Fruit fly (Drosophila melanogaster) whole organism, embryonic: ENCODE results near the gene NKCC.

Experiments
- CG12299 ChIP-seq: fragments of 200-800 bp; sonication (Bioruptor generic); optimal IDR thresholded peaks from 2 replicates; lab custom pipeline; 2018; ENCODE audit warnings: missing biosample characterization, mild to moderate bottlenecking, missing genetic modification characterization
- CG13287 ChIP-seq: fragments of 200-800 bp; sonication (Bioruptor generic); IDR thresholded peaks from 2 replicates; pipeline ENCODE4 v1.3.6; 2022; ENCODE audit warnings: missing biosample characterization, missing genetic modification characterization; ENCODE audit not compliant: partially characterized antibody
- CG13296 ChIP-seq: fragments of 200-800 bp; sonication (Bioruptor generic); optimal IDR thresholded peaks from 3 replicates; lab custom pipeline; 2018; ENCODE audit warnings: missing biosample characterization, mild to moderate bottlenecking, missing genetic modification characterization
- CG15269 ChIP-seq: fragments of 200-800 bp; sonication (Bioruptor generic); optimal IDR thresholded peaks from 2 replicates; lab custom pipeline; 2018; ENCODE audit warnings: missing biosample characterization, mild to moderate bottlenecking, missing genetic modification characterization, moderate library complexity
- CG15479 ChIP-seq: fragments of 200-800 bp; sonication (Bioruptor generic); optimal IDR thresholded peaks from 3 replicates; lab custom pipeline; 2019; ENCODE audit warnings: missing biosample characterization, mild to moderate bottlenecking, missing genetic modification characterization, moderate library complexity
- CG15696 ChIP-seq: fragments of 200-800 bp; sonication (Bioruptor generic); optimal IDR thresholded peaks from 2 replicates; lab custom pipeline; 2019; ENCODE audit warnings: missing biosample characterization, mild to moderate bottlenecking, missing genetic modification characterization, moderate library complexity
- CG16779 ChIP-seq: fragments of 200-800 bp; sonication (Bioruptor generic); IDR thresholded peaks from 2 replicates; pipeline ENCODE4 v1.3.6; 2022; ENCODE audit warnings: missing biosample characterization, missing genetic modification characterization
- CG17912 ChIP-seq: fragments of 200-800 bp; sonication (Bioruptor generic); optimal IDR thresholded peaks from 2 replicates; lab custom pipeline; 2018; ENCODE audit warnings: missing biosample characterization, mild to moderate bottlenecking, missing genetic modification characterization
- CG3065 ChIP-seq: fragments of 200-800 bp; sonication (Bioruptor generic); optimal IDR thresholded peaks from 2 replicates; lab custom pipeline; 2016; ENCODE audit warnings: missing biosample characterization, missing genetic modification characterization
- CG32532 ChIP-seq: fragments of 200-800 bp; sonication (Bioruptor generic); IDR thresholded peaks from 2 replicates; pipeline ENCODE4 v1.3.6; 2022; ENCODE audit warnings: missing biosample characterization, missing genetic modification characterization
- CG34422 ChIP-seq: fragments of 200-800 bp; sonication (Bioruptor generic); IDR thresholded peaks from 3 replicates; pipeline ENCODE4 v1.3.6; 2022; ENCODE audit warnings: missing biosample characterization, missing genetic modification characterization
- CG3726 ChIP-seq: fragments of 200-800 bp; sonication (Bioruptor generic); IDR thresholded peaks from 3 replicates; pipeline ENCODE4, ENCODE4 v1.3.6; 2022; ENCODE audit warnings: missing biosample characterization, missing genetic modification characterization
- CG3847 ChIP-seq: fragments of 200-800 bp; sonication (Bioruptor generic); IDR thresholded peaks from 2 replicates; pipeline ENCODE4 v1.3.6; 2022; ENCODE audit warnings: missing biosample characterization, missing genetic modification characterization
- CG3995 ChIP-seq: fragments of 200-800 bp; sonication (Bioruptor generic); optimal IDR thresholded peaks from 3 replicates; lab custom pipeline; 2016; ENCODE audit warnings: missing biosample characterization, missing genetic modification characterization
- CG4730 ChIP-seq: fragments of 200-800 bp; sonication (Bioruptor generic); IDR thresholded peaks from 2 replicates; pipeline ENCODE4 v1.3.6; 2022; ENCODE audit warnings: missing biosample characterization, missing genetic modification characterization
- CG4854 ChIP-seq: fragments of 200-800 bp; sonication (Bioruptor generic); optimal IDR thresholded peaks from 2 replicates; lab custom pipeline; 2016; ENCODE audit warnings: missing biosample characterization, missing genetic modification characterization, inconsistent platforms
- CG8290 ChIP-seq, 3 experiments: fragments of 200-800 bp; sonication (Bioruptor generic); optimal IDR thresholded peaks; 2 replicates each; lab custom pipeline; 2016 to 2019; ENCODE audit warnings: missing biosample characterization in 3 of 3, missing genetic modification characterization in 3 of 3, mild to moderate bottlenecking in 2 of 3, moderate library complexity in 1 of 3
- CG8924 ChIP-seq: fragments of 200-800 bp; optimal IDR thresholded peaks from 3 replicates; lab custom pipeline; 2019; ENCODE audit warnings: missing biosample characterization, mild to moderate bottlenecking, missing genetic modification characterization, moderate library complexity
- CG8944 ChIP-seq: fragments of 200-800 bp; sonication (Bioruptor generic); optimal IDR thresholded peaks from 3 replicates; lab custom pipeline; 2016; ENCODE audit warnings: missing biosample characterization, missing genetic modification characterization
- CG9215 ChIP-seq: fragments of 200-800 bp; sonication (Bioruptor generic); IDR thresholded peaks from 2 replicates; pipeline ENCODE4 v1.3.6; 2022; ENCODE audit warnings: missing biosample characterization, missing genetic modification characterization
- CG9609 ChIP-seq: fragments of 200-800 bp; sonication (Bioruptor generic); optimal IDR thresholded peaks from 3 replicates; lab custom pipeline; 2016; ENCODE audit warnings: missing biosample characterization, missing genetic modification characterization
- CG9817 ChIP-seq: fragments of 200-800 bp; sonication (Bioruptor generic); optimal IDR thresholded peaks from 2 replicates; lab custom pipeline; 2018; ENCODE audit warnings: missing biosample characterization, mild to moderate bottlenecking, missing genetic modification characterization, moderate library complexity
- CkIIα-i1 ChIP-seq: fragments of 200-800 bp; sonication (Bioruptor generic); IDR thresholded peaks from 2 replicates; pipeline ENCODE4 v1.3.6; 2022; ENCODE audit warnings: missing biosample characterization, missing genetic modification characterization
- D19B ChIP-seq: fragments of 200-800 bp; sonication (Bioruptor generic); optimal IDR thresholded peaks from 2 replicates; lab custom pipeline; 2017; ENCODE audit warnings: missing biosample characterization, mild to moderate bottlenecking, missing genetic modification characterization
- Dip2 ChIP-seq: fragments of 200-800 bp; sonication (Bioruptor generic); IDR thresholded peaks from 2 replicates; pipeline ENCODE4 v1.3.6; 2022; ENCODE audit warnings: missing biosample characterization, missing genetic modification characterization
- Doc3 ChIP-seq: fragments of 200-800 bp; sonication (Bioruptor generic); IDR thresholded peaks from 3 replicates; pipeline ENCODE4 v1.3.6; 2022; ENCODE audit warnings: missing biosample characterization, missing genetic modification characterization; ENCODE audit not compliant: partially characterized antibody
- Eip74EF ChIP-seq, 2 experiments: fragments of 200-800 bp in 1 of 2; fragments of >200 bp in 1 of 2; sonication (Bioruptor generic) in 1 of 2; optimal IDR thresholded peaks; 2 replicates each; lab custom pipeline; 2017 to 2019; ENCODE audit warnings: missing biosample characterization in 2 of 2, missing genetic modification characterization in 2 of 2, mild to moderate bottlenecking in 1 of 2, moderate library complexity in 1 of 2
- Elba2 ChIP-seq: fragments of 200-800 bp; sonication (Bioruptor generic); optimal IDR thresholded peaks from 3 replicates; lab custom pipeline; 2016; ENCODE audit warnings: missing biosample characterization, missing genetic modification characterization
- HLH4C ChIP-seq: fragments of 200-800 bp; sonication (Bioruptor generic); IDR thresholded peaks from 3 replicates; pipeline ENCODE4 v1.3.6; 2022; ENCODE audit warnings: missing biosample characterization, missing genetic modification characterization; ENCODE audit not compliant: partially characterized antibody
- Hand ChIP-seq: fragments of 200-800 bp; sonication (Bioruptor generic); optimal IDR thresholded peaks from 2 replicates; lab custom pipeline; 2017; ENCODE audit warnings: mild to moderate bottlenecking, missing biosample characterization, missing genetic modification reagents, missing genetic modification characterization
- Max ChIP-seq: fragments of 200-800 bp; sonication (Bioruptor generic); optimal IDR thresholded peaks from 2 replicates; lab custom pipeline; 2016; ENCODE audit warnings: missing biosample characterization, mild to moderate bottlenecking, missing genetic modification characterization
- Nf-YB ChIP-seq: fragments of 200-800 bp; sonication (Bioruptor generic); optimal IDR thresholded peaks from 3 replicates; lab custom pipeline; 2019; ENCODE audit warnings: missing biosample characterization, mild to moderate bottlenecking, missing genetic modification characterization, moderate library complexity
- Trl ChIP-seq, 3 experiments: fragments of >200 bp in 2 of 3; fragments of 200-800 bp in 1 of 3; sonication (Bioruptor generic) in 1 of 3; optimal IDR thresholded peaks; 2 replicates in 1 of 3; 3 replicates in 2 of 3; lab custom pipeline; 2016 to 2017; ENCODE audit warnings: missing biosample characterization in 1 of 3, missing genetic modification characterization in 1 of 3
- Vsx1 ChIP-seq: fragments of 200-800 bp; sonication (Bioruptor generic); optimal IDR thresholded peaks from 2 replicates; lab custom pipeline; 2017; ENCODE audit warnings: missing biosample characterization, mild to moderate bottlenecking, missing genetic modification characterization, missing genetic modification reagents
- bowl ChIP-seq: fragments of 200-800 bp; sonication (Bioruptor generic); IDR thresholded peaks from 2 replicates; pipeline ENCODE4 v1.3.6; 2022; ENCODE audit warnings: missing biosample characterization, missing genetic modification characterization
- exex ChIP-seq: fragments of 200-800 bp; sonication (Bioruptor generic); optimal IDR thresholded peaks from 4 replicates; lab custom pipeline; 2018; ENCODE audit warnings: missing biosample characterization, mild to moderate bottlenecking, missing genetic modification characterization, moderate library complexity
- fd3F ChIP-seq: fragments of 200-800 bp; sonication (Bioruptor generic); optimal IDR thresholded peaks from 2 replicates; lab custom pipeline; 2018; ENCODE audit warnings: missing biosample characterization, mild to moderate bottlenecking, missing genetic modification characterization, moderate library complexity
- fru ChIP-seq: fragments of >200 bp; optimal IDR thresholded peaks from 2 replicates; lab custom pipeline; 2017
- gcm2 ChIP-seq: fragments of 200-800 bp; sonication (Bioruptor generic); optimal IDR thresholded peaks from 2 replicates; lab custom pipeline; 2016; ENCODE audit warnings: missing biosample characterization, missing genetic modification characterization
- grn ChIP-seq: fragments of 200-800 bp; sonication (Bioruptor generic); optimal IDR thresholded peaks from 3 replicates; lab custom pipeline; 2017; ENCODE audit warnings: missing biosample characterization, missing genetic modification characterization
- ham ChIP-seq: fragments of 200-800 bp; sonication (Bioruptor generic); IDR thresholded peaks from 2 replicates; pipeline ENCODE4 v1.3.6; 2022; ENCODE audit warnings: missing biosample characterization, missing genetic modification characterization
- inv ChIP-seq: fragments of 200-800 bp; sonication (Bioruptor generic); IDR thresholded peaks from 2 replicates; pipeline ENCODE4 v1.3.6; 2022; ENCODE audit warnings: missing biosample characterization, missing genetic modification characterization; ENCODE audit not compliant: partially characterized antibody
- kni ChIP-seq: fragments of 200-800 bp; sonication (Bioruptor generic); optimal IDR thresholded peaks from 3 replicates; lab custom pipeline; 2017; ENCODE audit warnings: mild to moderate bottlenecking, missing biosample characterization, missing genetic modification reagents, missing genetic modification characterization
- lab ChIP-seq: fragments of 200-800 bp; sonication (Bioruptor generic); optimal IDR thresholded peaks from 3 replicates; lab custom pipeline; 2017; ENCODE audit warnings: missing biosample characterization, missing genetic modification characterization, mild to moderate bottlenecking, moderate library complexity, missing genetic modification reagents
- lmd ChIP-seq: fragments of 200-800 bp; sonication (Bioruptor generic); IDR thresholded peaks from 2 replicates; pipeline ENCODE4 v1.3.6; 2022; ENCODE audit warnings: missing biosample characterization, missing genetic modification characterization
- maf-S ChIP-seq: fragments of 200-800 bp; sonication (Bioruptor generic); optimal IDR thresholded peaks from 2 replicates; lab custom pipeline; 2016; ENCODE audit warnings: missing biosample characterization, missing genetic modification characterization
- nom ChIP-seq: fragments of 200-800 bp; sonication (Bioruptor generic); optimal IDR thresholded peaks from 2 replicates; lab custom pipeline; 2017; ENCODE audit warnings: missing biosample characterization, missing genetic modification characterization, mild to moderate bottlenecking, moderate library complexity, missing genetic modification reagents
- pan ChIP-seq, 4 experiments: fragments of >200 bp in 3 of 4; fragments of 200-800 bp in 1 of 4; sonication (Bioruptor generic) in 1 of 4; optimal IDR thresholded peaks in 3 of 4; IDR thresholded peaks in 1 of 4; 2 replicates each; pipeline versions ENCODE4 v1.3.6 to Lab custom; 2017 to 2022; ENCODE audit warnings: missing biosample characterization in 2 of 4, missing genetic modification characterization in 2 of 4, mixed read lengths in 1 of 4
- sim ChIP-seq: fragments of 200-800 bp; sonication (Bioruptor generic); IDR thresholded peaks from 2 replicates; pipeline ENCODE4 v1.3.6; 2022; ENCODE audit warnings: missing biosample characterization, missing genetic modification characterization
- unc-4 ChIP-seq: fragments of 200-800 bp; sonication (Bioruptor generic); IDR thresholded peaks from 2 replicates; pipeline ENCODE4 v1.3.6; 2022; ENCODE audit warnings: missing biosample characterization, missing genetic modification characterization; ENCODE audit not compliant: partially characterized antibody

NKCC gene

DNA sequence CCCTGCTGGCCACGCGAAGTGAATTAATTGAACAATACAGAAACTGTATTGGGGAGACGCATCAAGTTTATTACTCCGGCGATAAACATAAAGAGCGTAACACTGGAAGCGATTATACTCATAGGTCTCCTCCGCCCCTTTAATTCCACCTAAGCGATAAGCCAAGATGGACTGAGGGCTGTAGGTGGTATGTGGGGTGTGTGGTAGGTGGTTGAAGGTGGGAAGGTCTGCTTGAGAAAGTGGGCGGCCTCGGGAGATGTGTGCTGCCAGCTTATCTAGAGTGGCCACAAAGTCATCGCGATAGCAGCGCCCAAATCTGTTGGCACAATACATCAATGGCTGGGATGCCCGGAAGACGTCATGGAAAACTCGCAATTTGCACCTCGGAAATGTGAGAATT, 4.9 kb downstream of the NKCC start (continued):
- TF ChIP-seq inv (GFP tag; lab: Robert Waterston, UW) (no peak), CkIIα-i1 (GFP tag; lab: Robert Waterston, UW) (no peak), CG34422 (GFP tag; lab: Robert Waterston, UW) (no peak), CG4854 (GFP tag; lab: Kevin White, UChicago) (no peak), HLH4C (no peak), Nf-YB (GFP tag; lab: Kevin White, UChicago) (no peak), CG4730 (GFP tag; lab: Robert Waterston, UW) (no peak), pan (optimal IDR thresholded peaks at IDR 0.05; lab: Kevin White, UChicago) (no peak), pan (GFP tag; optimal IDR thresholded peaks at IDR 0.05 in 1 of 2, IDR thresholded peaks at IDR 0.05 in 1 of 2) (peak in 1 of 2 experiments; percentile 10), CG17912 (GFP tag; lab: Kevin White, UChicago) (no peak), CG15696 (no peak), CG15269 (tag; lab: Kevin White, UChicago) (no peak), CG8944 (GFP tag; lab: Kevin White, UChicago) (no peak), lab (peak; percentile 43), lmd (GFP tag; lab: Robert Waterston, UW) (no peak), CG12299 (tag; lab: Kevin White, UChicago) (no peak), CG3065 (GFP tag; lab: Kevin White, UChicago) (no peak), D19B (GFP tag; lab: Kevin White, UChicago) (no peak), maf-S (no peak), CG15479 (GFP tag; lab: Kevin White, UChicago) (no peak), nom (GFP tag; lab: Kevin White, UChicago) (no peak), unc-4 (GFP tag; lab: Robert Waterston, UW) (no peak), grn (GFP tag; lab: Kevin White, UChicago) (peak; percentile 71), fru (lab: Kevin White, UChicago) (no peak), Doc3 (GFP tag; lab: Robert Waterston, UW) (no peak), exex (tag; lab: Kevin White, UChicago) (peak; percentile 83), CG9817 (no peak), gcm2 (GFP tag; lab: Kevin White, UChicago) (no peak), ham (GFP tag; lab: Robert Waterston, UW) (no peak), Hand (GFP tag; lab: Kevin White, UChicago) (no peak), sim (no peak), CG3847 (GFP tag; lab: Robert Waterston, UW) (no peak), Trl (optimal IDR thresholded peaks at IDR 0.05; lab: Kevin White, UChicago) (no peak), Trl (GFP tag; optimal IDR thresholded peaks at IDR 0.05; lab: Kevin White, UChicago) (no peak), Eip74EF (GFP tag; optimal IDR thresholded peaks at IDR 0.05; lab: Kevin White, UChicago) (no peak), CG3995 (GFP tag; lab: Kevin White, UChicago) (no peak), Dip2 (no peak), kni (GFP tag; lab: Kevin White, UChicago) (no peak), bowl (GFP tag; lab: Robert Waterston, UW) (peak; percentile 34; the same call in 1 of the 2 replicates), fd3F (no peak), Max (GFP tag; lab: Kevin White, UChicago) (no peak), CG8924 (tag; lab: Kevin White, UChicago) (no peak), CG9609 (GFP tag; lab: Kevin White, UChicago) (no peak), Elba2 (GFP tag; lab: Kevin White, UChicago) (no peak), CG9215 (no peak), CG13296 (GFP tag; lab: Kevin White, UChicago) (no peak), CG3726 (GFP tag; lab: Robert Waterston, UW) (no peak), CG8290 (GFP tag; optimal IDR thresholded peaks at IDR 0.05; lab: Kevin White, UChicago) (no peak), CG8290 (tag; optimal IDR thresholded peaks at IDR 0.05; lab: Kevin White, UChicago) (no peak), CG16779 (GFP tag; lab: Robert Waterston, UW) (no peak), Vsx1 (no peak), CG32532 (no peak), CG13287 (GFP tag; lab: Robert Waterston, UW) (no peak)
